Worm (Caenorhabditis elegans): Measurements from ENCODE around the gene F53A2.11.

F53A2.11 gene

DNA sequence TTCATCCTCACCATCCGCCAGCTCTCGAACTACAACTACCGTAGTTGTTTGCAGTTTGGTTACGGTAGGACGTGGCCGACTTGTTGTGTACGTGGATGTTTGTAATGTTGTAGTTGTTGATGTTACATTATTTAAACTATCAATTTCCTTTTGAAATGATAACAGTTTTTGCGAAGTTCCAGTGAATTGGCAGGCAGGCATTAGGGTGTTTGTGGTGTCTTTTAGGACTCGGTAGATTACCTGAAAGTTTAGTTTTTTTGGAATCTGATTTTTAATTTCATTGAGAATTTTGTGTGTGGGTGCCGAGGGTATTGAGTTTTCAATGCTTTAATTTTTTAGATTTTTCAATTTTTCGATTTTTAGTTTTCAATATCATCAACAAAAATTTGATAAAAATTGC is at the start of gene F53A2.11:
TSS of gene F53A2.11 (minus strand) at position 101 of the 400 bp plus-strand sequence.
- no peak for TF ChIP-seq C34F6.9 (tag; optimal IDR thresholded peaks at IDR 0.05)
- no peak for TF ChIP-seq ama-1 (optimal IDR thresholded peaks at IDR 0.05)
- no peak for TF ChIP-seq elt-1 (tag; optimal IDR thresholded peaks at IDR 0.05)
- TF ChIP-seq blmp-1 (tag; optimal IDR thresholded peaks at IDR 0.05; ENCODE audit: insufficient read depth) = no peak
- TF ChIP-seq ztf-1 (GFP tag; conservative IDR thresholded peaks at IDR 0.05) = no peak
- no peak for TF ChIP-seq nhr-6 (tag; optimal IDR thresholded peaks at IDR 0.05)
- no peak for TF ChIP-seq sma-3 (GFP tag; optimal IDR thresholded peaks at IDR 0.05)

DNA sequence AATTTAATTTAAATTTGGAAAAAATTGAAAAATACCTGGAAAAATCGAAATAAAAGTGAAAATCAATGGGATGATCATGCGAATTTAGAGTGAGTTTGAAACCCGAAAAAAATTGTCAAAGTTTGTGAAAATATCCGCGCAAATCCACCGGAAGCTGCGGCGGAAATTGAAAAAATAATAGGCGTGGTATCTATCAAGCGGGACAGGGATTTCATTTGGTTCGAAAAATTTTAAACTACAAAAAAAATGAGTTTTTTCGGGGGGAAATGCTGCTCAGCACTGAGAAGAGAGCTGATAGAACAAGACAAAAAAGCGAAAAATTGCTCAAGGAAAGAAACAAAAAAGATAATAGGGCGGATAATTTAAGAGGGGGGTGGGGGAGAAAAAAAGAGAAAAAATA is 48.5 kb upstream of the F53A2.11 start, which contains the start of gene T03F6.9:
TSS of gene T03F6.9 (minus strand) at position 101 of the 400 bp plus-strand sequence.
- TF ChIP-seq sma-9 (GFP tag; optimal IDR thresholded peaks at IDR 0.05) (no peak), sma-9 (tag; optimal IDR thresholded peaks at IDR 0.05) (no peak), mab-5 (tag; optimal IDR thresholded peaks at IDR 0.05) (no peak), ceh-82 (tag; optimal IDR thresholded peaks at IDR 0.05) (no peak), nhr-237 (tag; optimal IDR thresholded peaks at IDR 0.05) (no peak), ama-1 (optimal IDR thresholded peaks at IDR 0.05) (no peak), elt-1 (tag; optimal IDR thresholded peaks at IDR 0.05) (no peak), F13H6.1 (tag; optimal IDR thresholded peaks at IDR 0.05) (no peak), peb-1 (tag; optimal IDR thresholded peaks at IDR 0.05) (no peak), dmd-4 (tag; optimal IDR thresholded peaks at IDR 0.05) (no peak), lin-13 (GFP tag; optimal IDR thresholded peaks at IDR 0.05) (no peak)

DNA sequence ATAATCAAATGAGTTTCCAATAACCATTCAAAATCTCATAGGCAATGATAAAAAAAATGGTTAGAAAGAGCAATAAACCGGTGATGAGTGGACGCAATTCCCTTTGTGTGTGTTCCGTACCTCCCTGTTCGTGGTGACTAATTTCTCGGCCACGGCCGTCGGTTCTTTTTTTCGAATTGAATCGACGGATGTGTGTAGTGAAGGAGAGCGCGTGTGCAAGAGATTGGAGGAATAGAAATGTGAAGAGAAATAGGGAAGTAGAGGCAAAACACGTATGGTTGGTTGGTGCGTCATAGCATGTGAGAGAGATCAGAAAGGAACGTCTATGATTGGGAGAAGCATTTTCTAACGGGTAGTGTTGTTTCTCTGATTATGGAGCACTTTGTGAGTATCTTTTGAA is 37.4 kb upstream of the F53A2.11 start:
- TF ChIP-seq ztf-11 (tag; optimal IDR thresholded peaks at IDR 0.05) = no peak
- peak; percentile 86 for TF ChIP-seq C34F6.9 (tag; optimal IDR thresholded peaks at IDR 0.05)
- TF ChIP-seq unc-39 (tag; optimal IDR thresholded peaks at IDR 0.05) = no peak
- TF ChIP-seq Y55F3AM.14 (GFP tag; optimal IDR thresholded peaks at IDR 0.05) = no peak
- TF ChIP-seq ceh-16 (tag; optimal IDR thresholded peaks at IDR 0.05) = no peak
- TF ChIP-seq elt-1 (tag; optimal IDR thresholded peaks at IDR 0.05) = no peak
- TF ChIP-seq skn-1 (tag; optimal IDR thresholded peaks at IDR 0.05) = no peak
- TF ChIP-seq sma-9 (GFP tag; optimal IDR thresholded peaks at IDR 0.05) = peak; percentile 37
- TF ChIP-seq sma-9 (tag; optimal IDR thresholded peaks at IDR 0.05) = no peak
- no peak for TF ChIP-seq elt-3 (tag; optimal IDR thresholded peaks at IDR 0.05)
- peak in 1 of 2 experiments; percentile 65 for TF ChIP-seq lsy-2 (tag; optimal IDR thresholded peaks at IDR 0.05)
- peak; percentile 99 for TF ChIP-seq fos-1 (tag; optimal IDR thresholded peaks at IDR 0.05)
- peak; percentile 16 for TF ChIP-seq lin-13 (GFP tag; optimal IDR thresholded peaks at IDR 0.05)
- TF ChIP-seq nhr-77 (tag; optimal IDR thresholded peaks at IDR 0.05) = no peak
- TF ChIP-seq lin-11 (tag; optimal IDR thresholded peaks at IDR 0.05) = peak; percentile 21
- TF ChIP-seq crh-2 (tag; optimal IDR thresholded peaks at IDR 0.05) = peak; percentile 25
- TF ChIP-seq mdl-1 (tag; optimal IDR thresholded peaks at IDR 0.05) = peak; percentile 5 to 23
- TF ChIP-seq unc-55 (GFP tag; optimal IDR thresholded peaks at IDR 0.05) = peak; percentile 59
- TF ChIP-seq ceh-82 (tag; optimal IDR thresholded peaks at IDR 0.05) = no peak
- TF ChIP-seq nhr-129 (tag; optimal IDR thresholded peaks at IDR 0.05) = peak; percentile 74
- peak; percentile 56 for TF ChIP-seq nhr-25 (tag; optimal IDR thresholded peaks at IDR 0.05)
- peak; percentile 32 for TF ChIP-seq nhr-21 (tag; optimal IDR thresholded peaks at IDR 0.05)
- TF ChIP-seq unc-62 (GFP tag; optimal IDR thresholded peaks at IDR 0.05) = no peak

DNA sequence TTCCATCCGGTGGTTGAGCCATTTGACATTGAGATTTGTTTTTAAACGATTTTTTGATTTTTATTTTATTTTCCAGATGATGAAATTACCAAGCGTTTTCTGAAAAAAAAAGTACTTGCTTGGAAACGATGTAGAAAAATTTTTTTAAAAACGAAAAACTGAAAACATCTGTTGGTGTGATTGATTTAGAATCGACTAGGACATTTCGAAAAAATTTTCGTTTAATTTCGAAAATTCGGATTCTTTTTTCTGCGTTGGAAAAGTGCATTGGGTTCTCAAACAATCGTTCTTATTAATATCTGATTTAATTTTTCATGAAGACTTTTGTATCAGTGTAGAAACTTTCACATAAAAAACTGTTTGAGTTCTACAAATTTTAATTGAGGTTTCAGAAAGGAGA is 36.8 kb upstream of the F53A2.11 start, which contains the start of gene F53A2.9:
TSS of gene F53A2.9 (minus strand) at position 101 of the 400 bp plus-strand sequence.
- no peak for TF ChIP-seq Y55F3AM.14 (GFP tag; optimal IDR thresholded peaks at IDR 0.05)
- no peak for TF ChIP-seq zag-1 (tag; optimal IDR thresholded peaks at IDR 0.05)
- TF ChIP-seq ceh-16 (tag; optimal IDR thresholded peaks at IDR 0.05) = no peak
- no peak for TF ChIP-seq nhr-77 (tag; optimal IDR thresholded peaks at IDR 0.05)
- no peak for TF ChIP-seq lin-39 (tag; optimal IDR thresholded peaks at IDR 0.05)
- no peak for TF ChIP-seq sma-3 (GFP tag; optimal IDR thresholded peaks at IDR 0.05)
- no peak for TF ChIP-seq elt-1 (tag; optimal IDR thresholded peaks at IDR 0.05)
- no peak for TF ChIP-seq aly-2 (tag; optimal IDR thresholded peaks at IDR 0.05)
- TF ChIP-seq nhr-129 (tag; optimal IDR thresholded peaks at IDR 0.05) = no peak

DNA sequence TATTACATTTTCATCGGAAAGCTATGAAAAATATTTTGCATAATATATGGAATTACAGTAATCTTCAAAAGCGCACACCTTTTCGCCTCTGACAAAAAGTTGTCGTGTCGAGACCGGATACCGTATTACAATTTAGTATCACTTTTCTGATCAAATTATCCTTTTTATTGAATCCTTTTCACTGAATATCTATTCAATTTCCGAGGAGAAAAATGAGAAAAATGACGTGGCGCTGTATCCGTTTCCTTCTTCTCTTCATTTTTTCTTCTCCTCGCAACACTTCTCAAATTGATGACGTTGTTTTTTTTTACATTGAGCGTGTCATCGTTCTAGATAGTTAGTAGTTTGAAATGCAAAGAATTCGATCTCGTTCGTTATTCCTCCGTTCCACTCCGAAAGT is 28.5 kb upstream of the F53A2.11 start:
- no peak for TF ChIP-seq nhr-129 (tag; optimal IDR thresholded peaks at IDR 0.05)
- TF ChIP-seq lsy-2 (tag; optimal IDR thresholded peaks at IDR 0.05) = peak in 1 of 2 experiments; percentile 47
- TF ChIP-seq unc-55 (GFP tag; optimal IDR thresholded peaks at IDR 0.05) = peak; percentile 4
- TF ChIP-seq alr-1 (tag; optimal IDR thresholded peaks at IDR 0.05) = no peak
- TF ChIP-seq crh-2 (tag; optimal IDR thresholded peaks at IDR 0.05) = peak; percentile 76
- no peak for TF ChIP-seq nhr-12 (tag; optimal IDR thresholded peaks at IDR 0.05)
